Worm (Caenorhabditis elegans): ENCODE measurements around the gene T24H10.4.

The T24H10.4 gene

ce11 chrII:9108443-9108842, 891 bp upstream of the T24H10.4 start, which contains the start of gene dnj-23 (continued):
- no peak for TF ChIP-seq ceh-28 (tag; optimal IDR thresholded peaks at IDR 0.05)
- TF ChIP-seq tra-1 (GFP tag; IDR thresholded peaks at IDR 0.05) = no peak
- no peak for TF ChIP-seq egl-43 (GFP tag; IDR thresholded peaks at IDR 0.05)
- TF ChIP-seq nhr-41 (GFP tag; IDR thresholded peaks at IDR 0.05) = no peak
- TF ChIP-seq nhr-76 (tag; optimal IDR thresholded peaks at IDR 0.05) = no peak
- TF ChIP-seq hif-1 (tag; optimal IDR thresholded peaks at IDR 0.05) = no peak
- TF ChIP-seq T20F7.1 (GFP tag; optimal IDR thresholded peaks at IDR 0.05) = peak; percentile 51
- no peak for TF ChIP-seq F37D6.2 (tag; optimal IDR thresholded peaks at IDR 0.05)

ce11 chrII:9111471-9112016, 2.2 kb downstream of the T24H10.4 start:
- no peak for TF ChIP-seq ZK337.2 (GFP tag; IDR thresholded peaks at IDR 0.05)
- TF ChIP-seq unc-62 (GFP tag; optimal IDR thresholded peaks at IDR 0.05 in 1 of 2) = peak in 1 of 2 experiments; percentile 91
- no peak for TF ChIP-seq unc-62 (tag; optimal IDR thresholded peaks at IDR 0.05)
- no peak for TF ChIP-seq mes-2 (tag; optimal IDR thresholded peaks at IDR 0.05; ENCODE audit: poor library complexity, severe bottlenecking)
- no peak for TF ChIP-seq lir-3 (tag; optimal IDR thresholded peaks at IDR 0.05)
- TF ChIP-seq mxl-3 (GFP tag; optimal IDR thresholded peaks at IDR 0.05) = peak; percentile 13
- TF ChIP-seq lin-1 (GFP tag; IDR thresholded peaks at IDR 0.05) = peak; percentile 26; the same call in 1 of the 2 replicates
- no peak for TF ChIP-seq egl-43 (GFP tag; IDR thresholded peaks at IDR 0.05)
- no peak for TF ChIP-seq daf-16 (GFP tag; optimal IDR thresholded peaks at IDR 0.05)
- peak; percentile 34 for TF ChIP-seq daf-16 (tag; optimal IDR thresholded peaks at IDR 0.05)
- TF ChIP-seq pqm-1 (tag; optimal IDR thresholded peaks at IDR 0.05) = peak; percentile 84
- peak; percentile 3 for TF ChIP-seq nhr-77 (tag; optimal IDR thresholded peaks at IDR 0.05)
- TF ChIP-seq pha-4 (GFP tag; IDR thresholded peaks at IDR 0.05) = no peak
- TF ChIP-seq pha-4 (tag; optimal IDR thresholded peaks at IDR 0.05) = no peak
- TF ChIP-seq dmd-6 (GFP tag; IDR thresholded peaks at IDR 0.05) = peak; percentile 52; the same call in 1 of the 2 replicates
- no peak for TF ChIP-seq aha-1 (tag)
- TF ChIP-seq nhr-41 (GFP tag; IDR thresholded peaks at IDR 0.05) = no peak
- TF ChIP-seq daf-12 (tag; optimal IDR thresholded peaks at IDR 0.05) = no peak
- peak; percentile 89 for TF ChIP-seq nhr-28 (tag; optimal IDR thresholded peaks at IDR 0.05)
- no peak for TF ChIP-seq lim-7 (GFP tag; IDR thresholded peaks at IDR 0.05)
- peak; percentile 58 for TF ChIP-seq hlh-11 (tag; optimal IDR thresholded peaks at IDR 0.05)
- peak; percentile 14 for TF ChIP-seq mep-1 (tag; optimal IDR thresholded peaks at IDR 0.05)
- no peak for TF ChIP-seq mxl-2 (GFP tag; conservative IDR thresholded peaks at IDR 0.05)
- no peak for TF ChIP-seq zfp-2 (tag; optimal IDR thresholded peaks at IDR 0.05)

DNA sequence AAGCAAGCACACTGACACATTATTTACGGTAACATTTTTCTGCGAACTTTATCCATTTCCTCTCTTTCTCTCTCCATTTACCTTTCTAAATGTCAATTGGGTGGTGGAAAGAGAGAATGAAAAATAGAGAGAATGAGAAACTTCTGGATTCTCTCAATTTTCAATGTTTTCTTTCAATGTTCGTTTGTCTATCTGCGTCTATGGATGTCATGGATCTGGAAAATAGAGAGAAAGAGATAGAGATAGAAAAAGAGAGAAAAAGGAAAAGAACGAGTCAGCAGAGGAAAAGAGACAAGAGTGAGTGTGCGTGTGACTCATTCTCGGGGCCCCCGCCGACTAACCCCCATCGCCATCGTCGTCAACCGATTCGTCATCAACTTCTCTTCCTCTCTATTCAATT, 3.5 kb downstream of the T24H10.4 start, which contains the start of gene jun-1:
Gene jun-1 (plus strand): TSS at position 307 of the 400 bp plus-strand sequence.
- TF ChIP-seq mdt-29 (GFP tag; IDR thresholded peaks at IDR 0.05) (0 out of 2 replicates have a peak, but pooled peaks have one; percentile 40), fos-1 (tag; optimal IDR thresholded peaks at IDR 0.05) (no peak), hif-1 (tag; optimal IDR thresholded peaks at IDR 0.05) (peak in 1 of 2 experiments; percentile 57), nhr-28 (tag; optimal IDR thresholded peaks at IDR 0.05) (peak; percentile 89), nhr-11 (tag; optimal IDR thresholded peaks at IDR 0.05) (peak; percentile 94), zip-11 (GFP tag; IDR thresholded peaks at IDR 0.05) (no peak), mxl-2 (GFP tag; conservative IDR thresholded peaks at IDR 0.05) (no peak), snpc-4 (tag; optimal IDR thresholded peaks at IDR 0.05) (no peak), dpl-1 (GFP tag; optimal IDR thresholded peaks at IDR 0.05) (peak; percentile 47), D1046.2 (GFP tag; IDR thresholded peaks at IDR 0.05) (no peak), daf-12 (tag; optimal IDR thresholded peaks at IDR 0.05) (no peak), php-3 (GFP tag; IDR thresholded peaks at IDR 0.05) (no peak), nhr-48 (tag; optimal IDR thresholded peaks at IDR 0.05) (peak; percentile 73), saeg-2 (GFP tag; IDR thresholded peaks at IDR 0.05) (no peak), R02D3.7 (tag; optimal IDR thresholded peaks at IDR 0.05) (no peak), dmd-9 (GFP tag; IDR thresholded peaks at IDR 0.05) (no peak), egl-27 (tag; optimal IDR thresholded peaks at IDR 0.05) (no peak), zip-2 (tag; optimal IDR thresholded peaks at IDR 0.05) (peak; percentile 17), lin-38 (GFP tag; IDR thresholded peaks at IDR 0.05) (peak; percentile 55), zag-1 (tag; optimal IDR thresholded peaks at IDR 0.05) (no peak), pqm-1 (tag; optimal IDR thresholded peaks at IDR 0.05) (no peak), nhr-25 (tag; optimal IDR thresholded peaks at IDR 0.05; ENCODE audit: borderline replicate concordance, insufficient read depth) (peak; percentile 45), ztf-11 (tag; optimal IDR thresholded peaks at IDR 0.05) (no peak), nhr-6 (tag; optimal IDR thresholded peaks at IDR 0.05) (peak; percentile 92), dmd-6 (GFP tag; IDR thresholded peaks at IDR 0.05) (peak; percentile 74), unc-130 (GFP tag; optimal IDR thresholded peaks at IDR 0.05) (no peak)

Data from whole organism, L4 larva.